Worm (Caenorhabditis elegans): ENCODE measurements around the gene dhcr-24.

Gene dhcr-24

DNA sequence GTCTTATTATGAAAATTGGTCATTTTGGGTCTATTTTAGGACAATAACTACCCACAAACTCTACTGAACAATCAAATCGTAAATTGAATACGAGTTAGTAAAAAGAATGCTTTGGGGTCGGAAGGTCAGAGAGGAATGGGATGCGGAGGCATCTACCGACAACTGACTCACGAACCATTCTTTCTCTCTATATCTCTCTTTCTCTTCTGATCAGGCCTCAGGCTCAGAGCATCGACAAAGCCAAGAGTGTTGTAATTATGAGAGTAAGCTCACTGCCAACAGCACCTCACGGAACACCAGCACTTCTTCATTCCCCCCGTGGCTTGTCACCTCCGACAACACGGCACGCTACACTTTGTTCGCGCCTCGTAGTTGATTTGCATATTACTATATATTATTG is 43.5 kb downstream of the dhcr-24 start:
- no peak for TF ChIP-seq hsf-1 (GFP tag; IDR thresholded peaks at IDR 0.05)
- no peak for TF ChIP-seq rec-8 (tag; optimal IDR thresholded peaks at IDR 0.05)
- no peak for TF ChIP-seq lin-54 (GFP tag; optimal IDR thresholded peaks at IDR 0.05)
- no peak for TF ChIP-seq snpc-1.3 (tag; optimal IDR thresholded peaks at IDR 0.05; ENCODE audit: insufficient read depth)
- TF ChIP-seq T26A5.8 (tag; optimal IDR thresholded peaks at IDR 0.05): no peak

DNA sequence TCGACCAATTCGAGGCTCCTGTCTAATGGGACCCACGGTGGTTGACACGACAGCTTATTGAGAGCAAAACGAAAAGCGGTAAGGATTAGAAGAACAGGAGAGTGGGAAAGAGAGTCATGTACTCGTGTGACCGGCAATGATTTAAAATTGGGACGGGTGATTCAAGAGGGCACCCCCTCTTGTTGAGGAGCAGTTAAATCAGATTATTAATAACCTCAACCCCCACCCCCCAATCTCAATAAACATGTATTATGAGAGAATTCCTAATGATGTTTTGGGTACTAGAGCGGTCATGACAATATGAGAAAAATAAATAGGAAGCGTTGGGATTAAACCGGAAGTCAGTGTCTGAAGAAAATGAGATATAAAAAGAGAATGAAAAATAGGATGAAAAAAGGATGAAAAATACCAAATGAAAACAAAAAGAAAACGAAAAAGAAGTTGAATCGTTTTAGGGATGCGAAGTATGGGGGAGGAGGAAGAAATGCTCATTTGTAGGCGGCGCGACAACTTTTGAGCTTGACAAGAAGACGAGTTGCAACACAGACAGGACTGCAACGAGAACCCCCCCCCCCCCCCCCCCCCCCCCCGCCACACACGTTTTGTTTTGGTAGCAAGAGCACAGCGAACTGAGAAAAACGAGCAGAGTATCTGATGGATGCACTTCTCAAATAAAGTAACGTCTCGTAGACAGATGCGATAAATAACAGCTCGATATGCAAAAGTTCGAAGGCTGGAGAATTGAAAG is 46.8 kb downstream of the dhcr-24 start:
- TF ChIP-seq egrh-3 (GFP tag; IDR thresholded peaks at IDR 0.05) (peak; percentile 65; the same call in 1 of the 2 replicates), unc-62 (GFP tag; optimal IDR thresholded peaks at IDR 0.05) (no peak)

DNA sequence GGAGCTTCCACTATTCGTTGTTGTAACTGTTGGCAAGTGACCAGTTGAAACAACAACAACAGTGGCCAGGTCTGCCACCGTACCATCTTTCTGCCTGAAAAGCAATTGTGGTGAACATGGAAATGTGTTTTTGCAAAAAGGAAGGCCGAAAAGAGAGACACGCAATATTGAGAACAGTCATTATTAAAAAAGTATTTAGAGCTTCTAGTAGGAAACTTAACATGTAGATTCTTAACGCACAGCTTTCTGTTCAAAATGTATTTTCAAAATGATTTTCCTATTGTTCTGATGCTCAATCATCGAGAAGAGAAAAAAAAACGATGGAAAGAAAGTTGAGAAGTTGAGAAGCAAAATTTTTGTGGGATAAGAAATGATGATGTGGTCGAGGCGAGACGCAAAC is 48.7 kb downstream of the dhcr-24 start, which contains the start of gene syg-1:
Gene syg-1, minus strand, starts transcription at position 101 of the 400 bp plus-strand sequence.
- no peak for TF ChIP-seq ets-4 (GFP tag; optimal IDR thresholded peaks at IDR 0.05)
- no peak for TF ChIP-seq lin-54 (GFP tag; optimal IDR thresholded peaks at IDR 0.05)
- TF ChIP-seq dox-1 (GFP tag; IDR thresholded peaks at IDR 0.05): no peak
- TF ChIP-seq lin-40 (tag; optimal IDR thresholded peaks at IDR 0.05): no peak
- no peak for TF ChIP-seq egl-44 (GFP tag; IDR thresholded peaks at IDR 0.05)
- no peak for TF ChIP-seq snpc-1.3 (tag; optimal IDR thresholded peaks at IDR 0.05; ENCODE audit: insufficient read depth)
- TF ChIP-seq sea-2 (GFP tag; IDR thresholded peaks at IDR 0.05): no peak
- no peak for TF ChIP-seq F39B2.1 (GFP tag; IDR thresholded peaks at IDR 0.05)
- TF ChIP-seq ama-1 (optimal IDR thresholded peaks at IDR 0.05): no peak
- no peak for TF ChIP-seq ama-1 (GFP tag; optimal IDR thresholded peaks at IDR 0.05)
- TF ChIP-seq T07F8.4 (tag; optimal IDR thresholded peaks at IDR 0.05): no peak
- TF ChIP-seq athp-1 (tag; optimal IDR thresholded peaks at IDR 0.05): no peak
- TF ChIP-seq cebp-1 (GFP tag; IDR thresholded peaks at IDR 0.05): no peak
- TF ChIP-seq cebp-1 (tag; optimal IDR thresholded peaks at IDR 0.05): no peak
- TF ChIP-seq fkh-3 (tag; optimal IDR thresholded peaks at IDR 0.05): no peak
- no peak for TF ChIP-seq Y95B8A.8 (GFP tag; IDR thresholded peaks at IDR 0.05)
- TF ChIP-seq C06A6.2 (GFP tag; conservative IDR thresholded peaks at IDR 0.05): no peak

DNA sequence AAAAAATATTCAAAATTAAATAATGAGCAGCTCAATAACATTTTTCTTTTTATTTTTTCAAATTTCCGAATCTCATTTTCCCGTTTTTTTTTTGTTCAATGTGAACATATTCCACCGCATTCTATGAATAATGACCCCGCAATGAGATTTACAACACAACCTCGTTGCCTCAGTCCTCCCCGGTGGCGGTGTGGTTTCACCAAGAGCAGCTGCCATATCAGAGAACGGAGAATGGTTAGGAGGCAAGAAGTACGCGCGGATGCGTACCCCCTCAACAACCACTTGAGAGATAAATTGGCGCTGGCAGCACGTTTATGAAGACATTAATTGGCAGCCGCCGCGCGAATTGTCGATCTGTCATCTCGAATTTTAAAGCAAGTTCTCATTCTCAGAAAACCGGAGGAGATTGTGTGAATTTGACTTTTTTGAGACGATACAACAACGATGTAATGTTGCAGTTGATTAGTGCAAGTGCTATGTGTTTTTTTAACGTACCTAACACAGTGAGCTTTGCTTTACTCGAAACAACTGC is 50.2 kb downstream of the dhcr-24 start:
- no peak for TF ChIP-seq sea-2 (GFP tag; IDR thresholded peaks at IDR 0.05)
- 0 out of 2 replicates have a peak, but pooled peaks have one; percentile 40 for TF ChIP-seq zfh-2 (GFP tag; conservative IDR thresholded peaks at IDR 0.05)
- TF ChIP-seq dpff-1 (tag; optimal IDR thresholded peaks at IDR 0.05): no peak
- TF ChIP-seq F39B2.1 (GFP tag; IDR thresholded peaks at IDR 0.05): no peak
- no peak for TF ChIP-seq Y67H2A.10 (GFP tag; conservative IDR thresholded peaks at IDR 0.05)
- TF ChIP-seq nhr-120 (GFP tag; IDR thresholded peaks at IDR 0.05): no peak
